Worm (Caenorhabditis elegans) whole organism, late embryonic: ENCODE results near the gene R03E9.2.

ENCODE experiments used
- C08G9.2 ChIP-seq: sonication (generic microtip); optimal IDR thresholded peaks from 2 replicates; lab custom pipeline; 2016; ENCODE audit warnings: mild to moderate bottlenecking, missing genetic modification characterization, moderate library complexity, missing compliant biosample characterization
- K09A11.1 ChIP-seq: sonication (generic microtip); optimal IDR thresholded peaks from 2 replicates; lab custom pipeline; 2017; ENCODE audit warnings: antibody characterized with exemption, mild to moderate bottlenecking, missing genetic modification characterization, missing compliant biosample characterization; ENCODE audit not compliant: insufficient read depth
- T23F11.4 ChIP-seq: fragments of 200-800 bp; sonication (Bioruptor generic); optimal IDR thresholded peaks from 2 replicates; lab custom pipeline; 2018; ENCODE audit warnings: mild to moderate bottlenecking, missing genetic modification characterization, missing compliant biosample characterization
- Y22D7AL.16 ChIP-seq: sonication (generic microtip); optimal IDR thresholded peaks from 2 replicates; lab custom pipeline; 2016; ENCODE audit warnings: missing genetic modification characterization, missing compliant biosample characterization
- ama-1 ChIP-seq: fragments of 150-350 bp; optimal IDR thresholded peaks from 2 replicates; lab custom pipeline; 2014
- ceh-19 ChIP-seq: fragments of 200-800 bp; sonication (Bioruptor generic); optimal IDR thresholded peaks from 2 replicates; lab custom pipeline; 2018; ENCODE audit warnings: mild to moderate bottlenecking, missing genetic modification characterization, missing compliant biosample characterization
- ceh-22 ChIP-seq: sonication (generic microtip); optimal IDR thresholded peaks from 2 replicates; lab custom pipeline; 2017; ENCODE audit warnings: missing biosample characterization, missing genetic modification characterization
- ceh-30 ChIP-seq: fragments of 150-350 bp; optimal IDR thresholded peaks from 2 replicates; lab custom pipeline; 2014; ENCODE audit warnings: missing biosample characterization, missing genetic modification characterization
- ceh-34 ChIP-seq: sonication (generic microtip); optimal IDR thresholded peaks from 2 replicates; lab custom pipeline; 2016; ENCODE audit warnings: mild to moderate bottlenecking, missing genetic modification characterization, missing compliant biosample characterization
- ceh-45 ChIP-seq: fragments of 200-800 bp; sonication (Bioruptor generic); IDR thresholded peaks from 2 replicates; pipeline ENCODE4 v1.3.6; 2022; ENCODE audit warnings: missing genetic modification reagents, missing genetic modification characterization, missing compliant biosample characterization
- ceh-48 ChIP-seq: sonication (generic microtip); optimal IDR thresholded peaks from 2 replicates; lab custom pipeline; 2016; ENCODE audit warnings: missing genetic modification characterization, inconsistent platforms, missing compliant biosample characterization
- ceh-6 ChIP-seq: fragments of 200-800 bp; sonication (Bioruptor generic); optimal IDR thresholded peaks from 2 replicates; lab custom pipeline; 2018; ENCODE audit warnings: mild to moderate bottlenecking, missing genetic modification characterization, missing compliant biosample characterization
- ceh-9 ChIP-seq: sonication (generic microtip); optimal IDR thresholded peaks from 2 replicates; lab custom pipeline; 2016; ENCODE audit warnings: mild to moderate bottlenecking, missing genetic modification characterization, inconsistent platforms, missing compliant biosample characterization
- dmd-4 ChIP-seq: sonication (generic microtip); optimal IDR thresholded peaks from 2 replicates; lab custom pipeline; 2016; ENCODE audit warnings: borderline replicate concordance, missing genetic modification characterization, missing compliant biosample characterization
- elt-2 ChIP-seq: sonication (generic microtip); optimal IDR thresholded peaks from 2 replicates; lab custom pipeline; 2016; ENCODE audit warnings: missing genetic modification reagents, missing genetic modification characterization, missing compliant biosample characterization
- fkh-6 ChIP-seq: sonication (generic microtip); optimal IDR thresholded peaks from 2 replicates; lab custom pipeline; 2016; ENCODE audit warnings: missing genetic modification characterization, missing compliant biosample characterization
- gmeb-2 ChIP-seq: sonication (generic microtip); optimal IDR thresholded peaks from 2 replicates; lab custom pipeline; 2016; ENCODE audit warnings: missing genetic modification characterization, inconsistent platforms, missing compliant biosample characterization
- hlh-15 ChIP-seq: sonication (generic microtip); optimal IDR thresholded peaks from 2 replicates; lab custom pipeline; 2016; ENCODE audit warnings: missing genetic modification characterization, missing compliant biosample characterization
- hlh-6 ChIP-seq: sonication (generic microtip); optimal IDR thresholded peaks from 2 replicates; lab custom pipeline; 2016; ENCODE audit warnings: missing genotype, missing genetic modification characterization, missing compliant biosample characterization
- hlh-8 ChIP-seq: sonication (generic microtip); optimal IDR thresholded peaks from 2 replicates; lab custom pipeline; 2016; ENCODE audit warnings: missing genotype, missing genetic modification characterization, missing compliant biosample characterization
- lim-6 ChIP-seq: sonication (generic microtip); optimal IDR thresholded peaks from 2 replicates; lab custom pipeline; 2016; ENCODE audit warnings: missing genetic modification characterization, missing compliant biosample characterization
- lin-11 ChIP-seq: fragments of 200-800 bp; sonication (Bioruptor generic); optimal IDR thresholded peaks from 2 replicates; lab custom pipeline; 2018; ENCODE audit warnings: mild to moderate bottlenecking, missing genetic modification characterization, missing compliant biosample characterization
- madf-2 ChIP-seq: sonication (generic microtip); optimal IDR thresholded peaks from 2 replicates; lab custom pipeline; 2017; ENCODE audit warnings: missing genetic modification characterization, missing compliant biosample characterization
- mec-3 ChIP-seq: sonication (generic microtip); optimal IDR thresholded peaks from 2 replicates; lab custom pipeline; 2016; ENCODE audit warnings: borderline replicate concordance, missing genetic modification characterization, missing compliant biosample characterization
- nhr-11 ChIP-seq: fragments of 150-350 bp; optimal IDR thresholded peaks from 2 replicates; lab custom pipeline; 2014; ENCODE audit warnings: missing biosample characterization, missing genetic modification characterization
- nhr-232 ChIP-seq: sonication (generic microtip); optimal IDR thresholded peaks from 2 replicates; lab custom pipeline; 2016; ENCODE audit warnings: missing genetic modification characterization, missing compliant biosample characterization
- pag-3 ChIP-seq: sonication (generic microtip); optimal IDR thresholded peaks from 2 replicates; lab custom pipeline; 2016; ENCODE audit warnings: missing compliant biosample characterization, missing genetic modification characterization, borderline replicate concordance
- pax-1 ChIP-seq: fragments of 150-350 bp; optimal IDR thresholded peaks from 2 replicates; lab custom pipeline; 2014; ENCODE audit warnings: missing biosample characterization, missing genetic modification characterization
- pha-2 ChIP-seq: sonication (generic microtip); optimal IDR thresholded peaks from 2 replicates; lab custom pipeline; 2017; ENCODE audit warnings: mild to moderate bottlenecking, missing genetic modification characterization, missing compliant biosample characterization
- pqm-1 ChIP-seq: sonication (generic microtip); optimal IDR thresholded peaks from 2 replicates; lab custom pipeline; 2016; ENCODE audit warnings: missing genetic modification characterization, missing compliant biosample characterization
- rnt-1 ChIP-seq: sonication (generic microtip); optimal IDR thresholded peaks from 2 replicates; lab custom pipeline; 2016; ENCODE audit warnings: missing genetic modification characterization, missing compliant biosample characterization
- sox-4 ChIP-seq: sonication (generic microtip); optimal IDR thresholded peaks from 2 replicates; lab custom pipeline; 2017; ENCODE audit warnings: mild to moderate bottlenecking, missing genetic modification characterization, inconsistent platforms, missing compliant biosample characterization
- tbx-2 ChIP-seq: sonication (generic microtip); optimal IDR thresholded peaks from 2 replicates; lab custom pipeline; 2016; ENCODE audit warnings: missing genetic modification characterization, missing compliant biosample characterization
- unc-3 ChIP-seq, 2 experiments: fragments of 200-800 bp in 1 of 2; sonication (Bioruptor generic) in 1 of 2; sonication (generic microtip) in 1 of 2; conservative IDR thresholded peaks in 1 of 2; optimal IDR thresholded peaks in 1 of 2; 2 replicates each; pipeline versions ENCODE4 v1.3.6 to Lab custom; 2016 to 2022; ENCODE audit warnings: missing compliant biosample characterization in 2 of 2, missing genetic modification characterization in 2 of 2, missing genetic modification reagents in 1 of 2
- unc-42 ChIP-seq: sonication (generic microtip); optimal IDR thresholded peaks from 2 replicates; lab custom pipeline; 2016; ENCODE audit warnings: missing genotype, missing genetic modification characterization, missing compliant biosample characterization
- unc-55 ChIP-seq: sonication (generic microtip); optimal IDR thresholded peaks from 2 replicates; lab custom pipeline; 2017; ENCODE audit warnings: missing biosample characterization, missing genetic modification reagents, missing genetic modification characterization
- zip-5 ChIP-seq: sonication (generic microtip); optimal IDR thresholded peaks from 2 replicates; lab custom pipeline; 2016; ENCODE audit warnings: missing genetic modification characterization, missing compliant biosample characterization

The R03E9.2 gene

ce11 chrX:6693331-6693730, 39.8 kb downstream of the R03E9.2 start, which contains the start of gene F38B6.3:
Gene F38B6.3 (plus strand): TSS chrX:6693631.
- TF ChIP-seq dmd-4 (no peak), pax-1 (tag; lab: Kevin White, UChicago) (no peak), unc-3 (GFP tag; conservative IDR thresholded peaks at IDR 0.05; lab: Robert Waterston, UW) (no peak), unc-3 (tag; optimal IDR thresholded peaks at IDR 0.05; lab: Kevin White, UChicago) (no peak), pha-2 (tag; lab: Kevin White, UChicago) (no peak), fkh-6 (tag; lab: Kevin White, UChicago) (no peak), ceh-22 (no peak), rnt-1 (tag; lab: Kevin White, UChicago) (no peak), ama-1 (lab: Kevin White, UChicago) (no peak), ceh-6 (GFP tag; lab: Kevin White, UChicago) (no peak), hlh-6 (tag; lab: Kevin White, UChicago) (no peak), lin-11 (tag; lab: Kevin White, UChicago) (no peak), hlh-15 (no peak), mec-3 (tag; lab: Kevin White, UChicago) (no peak), ceh-9 (no peak), madf-2 (tag; lab: Kevin White, UChicago) (no peak), pag-3 (no peak), C08G9.2 (tag; lab: Kevin White, UChicago) (no peak), Y22D7AL.16 (tag; lab: Kevin White, UChicago) (no peak), ceh-45 (GFP tag; lab: Robert Waterston, UW) (no peak)
- TF ChIP-seq, all 69 proteins: peak for 0

- no peak for TF ChIP-seq lin-11 (tag; lab: Kevin White, UChicago)
These were observed 40.2 kb downstream of the R03E9.2 start for ce11 chrX:6692896-6693295.

- TF ChIP-seq pag-3 (no peak), lim-6 (tag; lab: Kevin White, UChicago) (no peak), hlh-8 (no peak), ceh-45 (GFP tag; lab: Robert Waterston, UW) (no peak), T23F11.4 (no peak), unc-42 (tag; lab: Kevin White, UChicago) (peak; percentile 81)
These were observed 41.4 kb downstream of the R03E9.2 start for ce11 chrX:6691653-6692052.

ce11 chrX:6689985-6690384, 43.1 kb downstream of the R03E9.2 start, which contains the start of gene F38B6.6:
Gene F38B6.6 (minus strand): TSS chrX:6690085.
- no peak for TF ChIP-seq K09A11.1
- TF ChIP-seq madf-2 (tag; lab: Kevin White, UChicago), result no peak
- no peak for TF ChIP-seq T23F11.4
- no peak for TF ChIP-seq tbx-2 (tag; lab: Kevin White, UChicago)
- no peak for TF ChIP-seq ceh-30 (tag; lab: Kevin White, UChicago)
- no peak for TF ChIP-seq sox-4
- no peak for TF ChIP-seq zip-5 (tag; lab: Kevin White, UChicago)
- TF ChIP-seq ceh-19 (GFP tag; lab: Kevin White, UChicago), result no peak
- TF ChIP-seq Y22D7AL.16 (tag; lab: Kevin White, UChicago), result no peak
- TF ChIP-seq gmeb-2, result no peak
- TF ChIP-seq pqm-1 (tag; lab: Kevin White, UChicago), result no peak
- no peak for TF ChIP-seq nhr-232
- no peak for TF ChIP-seq nhr-11 (tag; lab: Kevin White, UChicago)
- no peak for TF ChIP-seq ceh-48
- no peak for TF ChIP-seq elt-2

ce11 chrX:6688953-6689562, 44.0 kb downstream of the R03E9.2 start:
- TF ChIP-seq nhr-232 (no peak), ceh-34 (tag; lab: Kevin White, UChicago) (peak; percentile 83), unc-55 (GFP tag; lab: Kevin White, UChicago) (peak; percentile 0)
